Fruit fly (Drosophila melanogaster) whole organism, embryonic: ENCODE results near the gene Duox.

Experiments
- Awh ChIP-seq: fragments of 200-800 bp; sonication (Bioruptor generic); IDR thresholded peaks from 2 replicates; pipeline ENCODE4, ENCODE4 v1.3.6; 2022; ENCODE audit warnings: missing biosample characterization, missing genetic modification characterization
- Bdp1 ChIP-seq: fragments of 200-800 bp; sonication (Bioruptor generic); optimal IDR thresholded peaks from 3 replicates; lab custom pipeline; 2016; ENCODE audit warnings: missing biosample characterization, missing genetic modification characterization
- BtbVII ChIP-seq: fragments of 200-800 bp; sonication (Bioruptor generic); optimal IDR thresholded peaks from 3 replicates; lab custom pipeline; 2017; ENCODE audit warnings: missing biosample characterization, mild to moderate bottlenecking, missing genetic modification characterization
- Bteb2 ChIP-seq: fragments of 200-800 bp; sonication (Bioruptor generic); optimal IDR thresholded peaks from 2 replicates; lab custom pipeline; 2016; ENCODE audit warnings: missing biosample characterization, missing genetic modification characterization
- CG10321 ChIP-seq: fragments of 200-800 bp; sonication (Bioruptor generic); IDR thresholded peaks from 2 replicates; pipeline ENCODE4 v1.3.6; 2022; ENCODE audit warnings: missing biosample characterization, missing genetic modification characterization
- CG10366 ChIP-seq: fragments of 200-800 bp; sonication (Bioruptor generic); IDR thresholded peaks from 2 replicates; pipeline ENCODE4 v1.3.6; 2022; ENCODE audit warnings: missing biosample characterization, missing genetic modification characterization
- CG10431 ChIP-seq: fragments of 200-800 bp; sonication (Bioruptor generic); optimal IDR thresholded peaks from 3 replicates; lab custom pipeline; 2018; ENCODE audit warnings: missing biosample characterization, mild to moderate bottlenecking, missing genetic modification characterization
- CG11456 ChIP-seq: fragments of 200-800 bp; sonication (Bioruptor generic); IDR thresholded peaks from 3 replicates; pipeline ENCODE4 v1.3.6; 2022; ENCODE audit warnings: missing biosample characterization, missing genetic modification characterization
- CG13287 ChIP-seq: fragments of 200-800 bp; sonication (Bioruptor generic); IDR thresholded peaks from 2 replicates; pipeline ENCODE4 v1.3.6; 2022; ENCODE audit warnings: missing biosample characterization, missing genetic modification characterization; ENCODE audit not compliant: partially characterized antibody
- CG14441 ChIP-seq: fragments of 200-800 bp; sonication (Bioruptor generic); IDR thresholded peaks from 2 replicates; pipeline ENCODE4 v1.3.6; 2022; ENCODE audit warnings: missing biosample characterization, missing genetic modification characterization
- CG15601 ChIP-seq: fragments of 200-800 bp; sonication (Bioruptor generic); optimal IDR thresholded peaks from 3 replicates; lab custom pipeline; 2019; ENCODE audit warnings: missing biosample characterization, mild to moderate bottlenecking, missing genetic modification characterization, moderate library complexity
- CG15696 ChIP-seq: fragments of 200-800 bp; sonication (Bioruptor generic); optimal IDR thresholded peaks from 2 replicates; lab custom pipeline; 2019; ENCODE audit warnings: missing biosample characterization, mild to moderate bottlenecking, missing genetic modification characterization, moderate library complexity
- CG16863 ChIP-seq: fragments of 200-800 bp; sonication (Bioruptor generic); optimal IDR thresholded peaks from 3 replicates; lab custom pipeline; 2016; ENCODE audit warnings: missing biosample characterization, missing genetic modification characterization
- CG17612 ChIP-seq: fragments of 200-800 bp; sonication (Bioruptor generic); IDR thresholded peaks from 2 replicates; pipeline ENCODE4 v1.3.6; 2022; ENCODE audit warnings: missing biosample characterization, missing genetic modification characterization
- CG1792 ChIP-seq: fragments of 200-800 bp; sonication (Bioruptor generic); optimal IDR thresholded peaks from 2 replicates; lab custom pipeline; 2016; ENCODE audit warnings: missing biosample characterization, missing genetic modification characterization
- CG6254 ChIP-seq: fragments of 200-800 bp; sonication (Bioruptor generic); optimal IDR thresholded peaks from 3 replicates; lab custom pipeline; 2017; ENCODE audit warnings: mild to moderate bottlenecking, missing biosample characterization, missing genetic modification reagents, missing genetic modification characterization
- CG7556 ChIP-seq: fragments of 200-800 bp; sonication (Bioruptor generic); optimal IDR thresholded peaks from 2 replicates; lab custom pipeline; 2017; ENCODE audit warnings: missing biosample characterization, mild to moderate bottlenecking, missing genetic modification characterization
- CG8765 ChIP-seq: fragments of 200-800 bp; sonication (Bioruptor generic); IDR thresholded peaks from 2 replicates; pipeline ENCODE4 v1.3.6; 2022; ENCODE audit warnings: missing biosample characterization, missing genetic modification characterization
- CG8944 ChIP-seq: fragments of 200-800 bp; sonication (Bioruptor generic); optimal IDR thresholded peaks from 3 replicates; lab custom pipeline; 2016; ENCODE audit warnings: missing biosample characterization, missing genetic modification characterization
- CG9876 ChIP-seq: fragments of 200-800 bp; sonication (Bioruptor generic); optimal IDR thresholded peaks from 2 replicates; lab custom pipeline; 2016; ENCODE audit warnings: missing biosample characterization, missing genetic modification characterization
- Camta ChIP-seq: fragments of 200-800 bp; sonication (Bioruptor generic); optimal IDR thresholded peaks from 2 replicates; lab custom pipeline; 2016; ENCODE audit warnings: missing biosample characterization, missing genetic modification characterization
- CkIIα-i1 ChIP-seq: fragments of 200-800 bp; sonication (Bioruptor generic); IDR thresholded peaks from 2 replicates; pipeline ENCODE4 v1.3.6; 2022; ENCODE audit warnings: missing biosample characterization, missing genetic modification characterization
- Dll ChIP-seq: fragments of 200-800 bp; sonication (Bioruptor generic); IDR thresholded peaks from 4 replicates; pipeline ENCODE4 v1.3.6; 2022; ENCODE audit warnings: missing biosample characterization, missing genetic modification characterization; ENCODE audit not compliant: partially characterized antibody
- Doc2 ChIP-seq: fragments of 200-800 bp; sonication (Bioruptor generic); IDR thresholded peaks from 2 replicates; pipeline ENCODE4 v1.3.6; 2022; ENCODE audit warnings: missing biosample characterization, missing genetic modification characterization
- E2f2 ChIP-seq: fragments of 200-800 bp; sonication (Bioruptor generic); IDR thresholded peaks from 2 replicates; pipeline ENCODE4 v1.3.6; 2022; ENCODE audit warnings: missing biosample characterization, missing genetic modification characterization
- HLHmδ ChIP-seq: fragments of 200-800 bp; sonication (Bioruptor generic); optimal IDR thresholded peaks from 2 replicates; lab custom pipeline; 2018; ENCODE audit warnings: missing biosample characterization, mild to moderate bottlenecking, missing genetic modification characterization, moderate library complexity
- MTF-1 ChIP-seq: fragments of 200-800 bp; sonication (Bioruptor generic); optimal IDR thresholded peaks from 2 replicates; lab custom pipeline; 2018; ENCODE audit warnings: missing biosample characterization, mild to moderate bottlenecking, missing genetic modification characterization, borderline replicate concordance
- Mes4 ChIP-seq: fragments of 200-800 bp; sonication (Bioruptor generic); optimal IDR thresholded peaks from 2 replicates; lab custom pipeline; 2016; ENCODE audit warnings: missing biosample characterization, missing genetic modification characterization
- Myb ChIP-seq: fragments of 200-800 bp; sonication (Bioruptor generic); optimal IDR thresholded peaks from 2 replicates; lab custom pipeline; 2016; ENCODE audit warnings: missing biosample characterization, missing genetic modification characterization
- NK7.1 ChIP-seq: fragments of 200-800 bp; sonication (Bioruptor generic); optimal IDR thresholded peaks from 3 replicates; lab custom pipeline; 2016; ENCODE audit warnings: missing biosample characterization, missing genetic modification characterization
- Sox102F ChIP-seq: fragments of 200-800 bp; sonication (Bioruptor generic); optimal IDR thresholded peaks from 2 replicates; lab custom pipeline; 2018; ENCODE audit warnings: missing biosample characterization, mild to moderate bottlenecking, missing genetic modification characterization, moderate library complexity
- al ChIP-seq: fragments of 200-800 bp; sonication (Bioruptor generic); IDR thresholded peaks from 2 replicates; pipeline ENCODE4 v1.3.6; 2022; ENCODE audit warnings: missing biosample characterization, missing genetic modification characterization
- chinmo ChIP-seq: fragments of 200-800 bp; sonication (Bioruptor generic); IDR thresholded peaks from 4 replicates; pipeline ENCODE4 v1.3.6; 2022; ENCODE audit warnings: missing biosample characterization, missing genetic modification characterization; ENCODE audit not compliant: partially characterized antibody
- fd3F ChIP-seq: fragments of 200-800 bp; sonication (Bioruptor generic); optimal IDR thresholded peaks from 2 replicates; lab custom pipeline; 2018; ENCODE audit warnings: missing biosample characterization, mild to moderate bottlenecking, missing genetic modification characterization, moderate library complexity
- gce ChIP-seq: fragments of 200-800 bp; sonication (Bioruptor generic); IDR thresholded peaks from 3 replicates; pipeline ENCODE4 v1.3.6; 2022; ENCODE audit warnings: missing biosample characterization, missing genetic modification characterization
- luna ChIP-seq: fragments of 200-800 bp; sonication (Bioruptor generic); optimal IDR thresholded peaks from 2 replicates; lab custom pipeline; 2016; ENCODE audit warnings: missing biosample characterization, missing genetic modification characterization
- pros ChIP-seq: fragments of 200-800 bp; sonication (Bioruptor generic); optimal IDR thresholded peaks from 3 replicates; lab custom pipeline; 2019; ENCODE audit warnings: missing biosample characterization, mild to moderate bottlenecking, missing genetic modification characterization, moderate library complexity
- ranshi ChIP-seq: fragments of 200-800 bp; sonication (Bioruptor generic); IDR thresholded peaks from 2 replicates; pipeline ENCODE4 v1.3.6; 2022; ENCODE audit warnings: missing biosample characterization, missing genetic modification characterization
- scrt ChIP-seq: fragments of 200-800 bp; sonication (Bioruptor generic); optimal IDR thresholded peaks from 2 replicates; lab custom pipeline; 2018; ENCODE audit warnings: missing biosample characterization, mild to moderate bottlenecking, missing genetic modification characterization, moderate library complexity
- seq ChIP-seq: fragments of 200-800 bp; sonication (Bioruptor generic); IDR thresholded peaks from 2 replicates; pipeline ENCODE4 v1.3.6; 2022; ENCODE audit warnings: missing biosample characterization, missing genetic modification characterization
- sim ChIP-seq: fragments of 200-800 bp; sonication (Bioruptor generic); IDR thresholded peaks from 2 replicates; pipeline ENCODE4 v1.3.6; 2022; ENCODE audit warnings: missing biosample characterization, missing genetic modification characterization
- slou ChIP-seq: fragments of 200-800 bp; sonication (Bioruptor generic); optimal IDR thresholded peaks from 3 replicates; lab custom pipeline; 2016; ENCODE audit warnings: missing biosample characterization, missing genetic modification characterization
- sna ChIP-seq: fragments of 200-800 bp; sonication (Bioruptor generic); IDR thresholded peaks from 2 replicates; pipeline ENCODE4 v1.3.6; 2022; ENCODE audit warnings: missing biosample characterization, missing genetic modification characterization; ENCODE audit not compliant: partially characterized antibody
- so ChIP-seq: fragments of 200-800 bp; sonication (Bioruptor generic); IDR thresholded peaks from 3 replicates; pipeline ENCODE4 v1.3.6; 2022; ENCODE audit warnings: missing biosample characterization, missing genetic modification characterization
- sqz ChIP-seq: fragments of 200-800 bp; sonication (Bioruptor generic); optimal IDR thresholded peaks from 3 replicates; lab custom pipeline; 2018; ENCODE audit warnings: missing biosample characterization, mild to moderate bottlenecking, missing genetic modification characterization
- unpg ChIP-seq: fragments of 200-800 bp; sonication (Bioruptor generic); optimal IDR thresholded peaks from 3 replicates; lab custom pipeline; 2018; ENCODE audit warnings: missing biosample characterization, mild to moderate bottlenecking, missing genetic modification characterization, moderate library complexity
- vvl ChIP-seq: fragments of 200-800 bp; sonication (Bioruptor generic); IDR thresholded peaks from 2 replicates; pipeline ENCODE4 v1.3.6; 2022; ENCODE audit warnings: missing biosample characterization, missing genetic modification characterization
- wek ChIP-seq: fragments of 200-800 bp; sonication (Bioruptor generic); optimal IDR thresholded peaks from 3 replicates; lab custom pipeline; 2018; ENCODE audit warnings: missing biosample characterization, mild to moderate bottlenecking, missing genetic modification characterization, moderate library complexity
- z ChIP-seq: fragments of 200-800 bp; sonication (Bioruptor generic); IDR thresholded peaks from 3 replicates; pipeline ENCODE4 v1.3.6; 2022; ENCODE audit warnings: missing biosample characterization, missing genetic modification characterization

Gene Duox

dm6 chr2L:2861140-2861884, 31.3 kb upstream of the Duox start (continued):
- TF ChIP-seq CG8765 (no peak), Awh (GFP tag; lab: Robert Waterston, UW) (no peak), Bdp1 (GFP tag; lab: Kevin White, UChicago) (no peak), fd3F (GFP tag; lab: Kevin White, UChicago) (no peak), scrt (GFP tag; lab: Kevin White, UChicago) (peak; percentile 2), CG10431 (GFP tag; lab: Kevin White, UChicago) (peak; percentile 50), Bteb2 (no peak), CG9876 (GFP tag; lab: Kevin White, UChicago) (no peak), CG6254 (GFP tag; lab: Kevin White, UChicago) (no peak), gce (GFP tag; lab: Robert Waterston, UW) (peak; percentile 11; the same call in 1 of the 3 replicates), wek (GFP tag; lab: Kevin White, UChicago) (peak; percentile 54), vvl (GFP tag; lab: Robert Waterston, UW) (peak; percentile 43; the same call in 1 of the 2 replicates), CG15601 (peak; percentile 47), pros (GFP tag; lab: Kevin White, UChicago) (no peak), z (GFP tag; lab: Robert Waterston, UW) (peak; percentile 94), unpg (peak; percentile 25), sna (GFP tag; lab: Robert Waterston, UW) (no peak), chinmo (GFP tag; lab: Robert Waterston, UW) (peak; percentile 91; the same call in 3 of the 4 replicates), CG7556 (no peak), seq (GFP tag; lab: Robert Waterston, UW) (peak; percentile 25; the same call in 1 of the 2 replicates), sim (GFP tag; lab: Robert Waterston, UW) (no peak), CkIIα-i1 (GFP tag; lab: Robert Waterston, UW) (no peak), Doc2 (no peak), MTF-1 (GFP tag; lab: Kevin White, UChicago) (peak; percentile 56), HLHmδ (peak; percentile 63), sqz (peak; percentile 74), E2f2 (GFP tag; lab: Robert Waterston, UW) (no peak), so (0 out of 3 replicates have a peak, but pooled peaks have one; percentile 13), al (no peak), CG14441 (GFP tag; lab: Robert Waterston, UW) (no peak), NK7.1 (GFP tag; lab: Kevin White, UChicago) (no peak), CG8944 (GFP tag; lab: Kevin White, UChicago) (no peak), CG13287 (GFP tag; lab: Robert Waterston, UW) (no peak), CG1792 (GFP tag; lab: Kevin White, UChicago) (no peak), Mes4 (GFP tag; lab: Kevin White, UChicago) (no peak), luna (GFP tag; lab: Kevin White, UChicago) (no peak), Dll (GFP tag; lab: Robert Waterston, UW) (peak; percentile 36; the same call in 1 of the 4 replicates), CG10321 (GFP tag; lab: Robert Waterston, UW) (no peak), CG16863 (GFP tag; lab: Kevin White, UChicago) (no peak), Sox102F (GFP tag; lab: Kevin White, UChicago) (no peak), CG15696 (tag; lab: Kevin White, UChicago) (peak; percentile 34), CG10366 (no peak), BtbVII (GFP tag; lab: Kevin White, UChicago) (no peak), CG11456 (GFP tag; lab: Robert Waterston, UW) (no peak), ranshi (GFP tag; lab: Robert Waterston, UW) (no peak), CG17612 (GFP tag; lab: Robert Waterston, UW) (no peak), slou (no peak), Camta (GFP tag; lab: Kevin White, UChicago) (no peak), Myb (GFP tag; lab: Kevin White, UChicago) (no peak)
